Worm (Caenorhabditis elegans) whole organism, L4 larva: ENCODE measurements around the gene vha-12.

Source experiments
- F26F4.8 ChIP-seq: fragments of 200-800 bp; sonication (Bioruptor generic); conservative IDR thresholded peaks from 2 replicates; pipeline ENCODE4 v1.3.6; 2022; ENCODE audit warnings: missing genetic modification characterization, missing compliant biosample characterization
- F49E8.2 ChIP-seq: sonication (generic microtip); optimal IDR thresholded peaks from 2 replicates; lab custom pipeline; 2016; ENCODE audit warnings: missing compliant biosample characterization, mild to moderate bottlenecking, missing genetic modification characterization, borderline replicate concordance
- R02D3.7 ChIP-seq: fragments of 150-350 bp; sonication (generic microtip); optimal IDR thresholded peaks from 3 replicates; lab custom pipeline; 2014; ENCODE audit warnings: missing biosample characterization, missing genetic modification characterization
- T26A8.4 ChIP-seq: fragments of 200-800 bp; sonication (Bioruptor generic); IDR thresholded peaks from 2 replicates; pipeline ENCODE4 v1.3.6; 2022; ENCODE audit warnings: missing genetic modification characterization, missing compliant biosample characterization
- Y48G9A.11 ChIP-seq: fragments of 200-800 bp; sonication (Bioruptor generic); IDR thresholded peaks from 2 replicates; pipeline ENCODE4 v1.3.6; 2022; ENCODE audit warnings: missing genetic modification reagents, missing genetic modification characterization, missing compliant biosample characterization
- ZK337.2 ChIP-seq: fragments of 200-800 bp; sonication (Bioruptor generic); IDR thresholded peaks from 2 replicates; pipeline ENCODE4 v1.3.6; 2022; ENCODE audit warnings: missing genetic modification reagents, missing genetic modification characterization, missing compliant biosample characterization
- aha-1 ChIP-seq: fragments of 150-350 bp; peaks from one replicate; lab custom pipeline; 2014; ENCODE audit warnings: missing biosample characterization, missing genetic modification characterization
- attf-4 ChIP-seq: sonication (generic microtip); optimal IDR thresholded peaks from 3 replicates; lab custom pipeline; 2017; ENCODE audit warnings: missing biosample characterization, missing genetic modification characterization
- ceh-28 ChIP-seq: fragments of 150-350 bp; optimal IDR thresholded peaks from 2 replicates; lab custom pipeline; 2014; ENCODE audit warnings: missing biosample characterization, missing genetic modification reagents, missing genetic modification characterization
- ceh-32 ChIP-seq: sonication (generic microtip); optimal IDR thresholded peaks from 2 replicates; lab custom pipeline; 2016; ENCODE audit warnings: mild to moderate bottlenecking, missing genetic modification characterization, missing compliant biosample characterization; ENCODE audit not compliant: poor library complexity
- ceh-44 ChIP-seq: fragments of 200-800 bp; sonication (Bioruptor generic); IDR thresholded peaks from 2 replicates; pipeline ENCODE4 v1.3.6; 2022; ENCODE audit warnings: missing genetic modification reagents, missing genetic modification characterization, missing compliant biosample characterization
- ceh-62 ChIP-seq: sonication (generic microtip); optimal IDR thresholded peaks from 2 replicates; lab custom pipeline; 2017; ENCODE audit warnings: missing biosample characterization, missing genetic modification characterization
- cey-2 ChIP-seq: sonication (generic microtip); optimal IDR thresholded peaks from 3 replicates; lab custom pipeline; 2017; ENCODE audit warnings: missing genetic modification characterization, mild to moderate bottlenecking, missing compliant biosample characterization, antibody characterized with exemption, borderline replicate concordance; ENCODE audit not compliant: insufficient read depth
- daf-16 ChIP-seq, 3 experiments: sonication (generic microtip); optimal IDR thresholded peaks; 2 replicates each; lab custom pipeline; 2016 to 2017; ENCODE audit warnings: missing genetic modification characterization in 3 of 3, missing genetic modification reagents in 3 of 3, mild to moderate bottlenecking in 2 of 3, missing compliant biosample characterization in 2 of 3, missing biosample characterization in 1 of 3, moderate library complexity in 1 of 3
- daf-19 ChIP-seq: fragments of 200-800 bp; sonication (Bioruptor generic); conservative IDR thresholded peaks from 2 replicates; pipeline ENCODE4 v1.3.6; 2022; ENCODE audit warnings: missing genetic modification characterization, missing compliant biosample characterization
- dpl-1 ChIP-seq: fragments of 150-350 bp; optimal IDR thresholded peaks from 2 replicates; lab custom pipeline; 2014; ENCODE audit warnings: missing biosample characterization, missing genetic modification reagents, missing genetic modification characterization
- egl-43 ChIP-seq: fragments of 200-800 bp; sonication (Bioruptor generic); IDR thresholded peaks from 2 replicates; pipeline ENCODE4 v1.3.6; 2022; ENCODE audit warnings: missing genetic modification reagents, missing genetic modification characterization, missing compliant biosample characterization
- gei-8 ChIP-seq: fragments of 200-800 bp; sonication (Bioruptor generic); optimal IDR thresholded peaks from 2 replicates; lab custom pipeline; 2018; ENCODE audit warnings: mild to moderate bottlenecking, missing genetic modification characterization, missing compliant biosample characterization
- hlh-30 ChIP-seq: sonication (generic microtip); optimal IDR thresholded peaks from 2 replicates; lab custom pipeline; 2017; ENCODE audit warnings: antibody characterized with exemption, mild to moderate bottlenecking, missing genetic modification characterization, missing compliant biosample characterization; ENCODE audit not compliant: insufficient read depth
- hmg-1.1 ChIP-seq: fragments of 200-800 bp; sonication (Bioruptor generic); IDR thresholded peaks from 2 replicates; pipeline ENCODE4 v1.3.6; 2022; ENCODE audit warnings: missing genetic modification reagents, missing genetic modification characterization, missing compliant biosample characterization
- lim-7 ChIP-seq: fragments of 200-800 bp; sonication (Bioruptor generic); IDR thresholded peaks from 2 replicates; pipeline ENCODE4 v1.3.6; 2022; ENCODE audit warnings: missing genetic modification characterization, missing compliant biosample characterization
- lin-1 ChIP-seq: fragments of 200-800 bp; sonication (Bioruptor generic); IDR thresholded peaks from 2 replicates; pipeline ENCODE4 v1.3.6; 2022; ENCODE audit warnings: missing genetic modification reagents, missing genetic modification characterization, missing compliant biosample characterization
- lin-13 ChIP-seq: fragments of 150-350 bp; optimal IDR thresholded peaks from 2 replicates; lab custom pipeline; 2014; ENCODE audit warnings: missing biosample characterization, missing genetic modification reagents, missing genetic modification characterization
- lin-15B ChIP-seq: fragments of 150-350 bp; sonication (generic microtip); optimal IDR thresholded peaks from 3 replicates; lab custom pipeline; 2014; ENCODE audit warnings: missing biosample characterization, missing genetic modification characterization
- lin-39 ChIP-seq: fragments of 150-350 bp; optimal IDR thresholded peaks from 2 replicates; lab custom pipeline; 2014; ENCODE audit warnings: missing biosample characterization, missing genetic modification reagents, missing genetic modification characterization
- lir-3 ChIP-seq: sonication (generic microtip); optimal IDR thresholded peaks from 2 replicates; lab custom pipeline; 2016; ENCODE audit warnings: mild to moderate bottlenecking, missing genetic modification characterization, missing compliant biosample characterization
- lsy-2 ChIP-seq, 2 experiments: fragments of 150-350 bp in 1 of 2; sonication (generic microtip) in 1 of 2; optimal IDR thresholded peaks; 2 replicates each; lab custom pipeline; 2014 to 2017; ENCODE audit warnings: missing biosample characterization in 2 of 2, missing genetic modification characterization in 2 of 2
- madf-9 ChIP-seq: fragments of 200-800 bp; sonication (Bioruptor generic); conservative IDR thresholded peaks from 2 replicates; pipeline ENCODE4 v1.3.6; 2022; ENCODE audit warnings: missing genetic modification reagents, missing genetic modification characterization, missing compliant biosample characterization
- mdl-1 ChIP-seq, 2 experiments: fragments of 150-350 bp in 1 of 2; sonication (generic microtip) in 1 of 2; optimal IDR thresholded peaks; 2 replicates each; lab custom pipeline; 2014 to 2017; ENCODE audit warnings: missing biosample characterization in 2 of 2, missing genetic modification characterization in 2 of 2
- mep-1 ChIP-seq: fragments of 150-350 bp; sonication (generic microtip); optimal IDR thresholded peaks from 3 replicates; lab custom pipeline; 2014; ENCODE audit warnings: missing biosample characterization, missing genetic modification characterization
- nhr-10 ChIP-seq: fragments of 150-350 bp; optimal IDR thresholded peaks from 2 replicates; lab custom pipeline; 2014; ENCODE audit warnings: missing biosample characterization, missing genetic modification characterization
- nhr-102 ChIP-seq: sonication (generic microtip); optimal IDR thresholded peaks from 2 replicates; lab custom pipeline; 2016; ENCODE audit warnings: mild to moderate bottlenecking, missing genetic modification characterization, moderate library complexity, missing compliant biosample characterization
- nhr-11 ChIP-seq: fragments of 150-350 bp; optimal IDR thresholded peaks from 2 replicates; lab custom pipeline; 2014; ENCODE audit warnings: missing biosample characterization, missing genetic modification characterization
- nhr-237 ChIP-seq: sonication (generic microtip); optimal IDR thresholded peaks from 2 replicates; lab custom pipeline; 2017; ENCODE audit warnings: missing biosample characterization, missing genetic modification characterization
- nhr-25 ChIP-seq: sonication (generic microtip); optimal IDR thresholded peaks from 2 replicates; lab custom pipeline; 2017; ENCODE audit warnings: missing genetic modification characterization, mild to moderate bottlenecking, missing compliant biosample characterization, antibody characterized with exemption, moderate library complexity, borderline replicate concordance; ENCODE audit not compliant: insufficient read depth
- nhr-41 ChIP-seq: fragments of 200-800 bp; sonication (Bioruptor generic); IDR thresholded peaks from 2 replicates; pipeline ENCODE4 v1.3.6; 2022; ENCODE audit warnings: missing genetic modification reagents, missing genetic modification characterization, missing compliant biosample characterization
- nhr-48 ChIP-seq: sonication (generic microtip); optimal IDR thresholded peaks from 2 replicates; lab custom pipeline; 2016; ENCODE audit warnings: mild to moderate bottlenecking, missing genetic modification characterization, missing compliant biosample characterization
- nhr-76 ChIP-seq: fragments of 150-350 bp; optimal IDR thresholded peaks from 2 replicates; lab custom pipeline; 2014; ENCODE audit warnings: missing biosample characterization, missing genetic modification characterization
- rbr-2 ChIP-seq: sonication (generic microtip); optimal IDR thresholded peaks from 2 replicates; lab custom pipeline; 2016; ENCODE audit warnings: missing genotype, missing genetic modification characterization, missing compliant biosample characterization
- saeg-2 ChIP-seq: fragments of 200-800 bp; sonication (Bioruptor generic); IDR thresholded peaks from 2 replicates; pipeline ENCODE4 v1.3.6; 2022; ENCODE audit warnings: missing genetic modification reagents, missing genetic modification characterization, missing compliant biosample characterization
- sdz-12 ChIP-seq: fragments of 200-800 bp; sonication (Bioruptor generic); optimal IDR thresholded peaks from 2 replicates; lab custom pipeline; 2018; ENCODE audit warnings: mild to moderate bottlenecking, missing genetic modification characterization, missing compliant biosample characterization
- skn-1 ChIP-seq: fragments of 150-350 bp; optimal IDR thresholded peaks from 2 replicates; lab custom pipeline; 2014; ENCODE audit warnings: missing biosample characterization, missing genetic modification characterization
- snpc-4 ChIP-seq: fragments of 150-350 bp; optimal IDR thresholded peaks from 2 replicates; lab custom pipeline; 2014; ENCODE audit warnings: missing biosample characterization, missing genetic modification characterization
- spr-3 ChIP-seq: fragments of 200-800 bp; sonication (Bioruptor generic); optimal IDR thresholded peaks from 2 replicates; lab custom pipeline; 2018; ENCODE audit warnings: mild to moderate bottlenecking, missing genetic modification characterization, missing compliant biosample characterization
- tra-1 ChIP-seq: fragments of 200-800 bp; sonication (Bioruptor generic); IDR thresholded peaks from 2 replicates; pipeline ENCODE4 v1.3.6; 2022; ENCODE audit warnings: missing genetic modification reagents, missing genetic modification characterization, missing compliant biosample characterization
- unc-130 ChIP-seq: sonication (generic microtip); optimal IDR thresholded peaks from 2 replicates; lab custom pipeline; 2016; ENCODE audit warnings: missing genetic modification reagents, missing genetic modification characterization, missing compliant biosample characterization
- unc-39 ChIP-seq: sonication (generic microtip); optimal IDR thresholded peaks from 2 replicates; lab custom pipeline; 2017; ENCODE audit warnings: missing biosample characterization, missing genetic modification characterization
- zag-1 ChIP-seq: fragments of 150-350 bp; optimal IDR thresholded peaks from 2 replicates; lab custom pipeline; 2014; ENCODE audit warnings: missing biosample characterization, missing genetic modification characterization
- zfp-2 ChIP-seq: sonication (generic microtip); optimal IDR thresholded peaks from 2 replicates; lab custom pipeline; 2016; ENCODE audit warnings: mild to moderate bottlenecking, missing genetic modification characterization, missing compliant biosample characterization
- zip-11 ChIP-seq: fragments of 200-800 bp; sonication (Bioruptor generic); IDR thresholded peaks from 2 replicates; pipeline ENCODE4 v1.3.6; 2022; ENCODE audit warnings: missing genetic modification characterization, missing compliant biosample characterization
- zip-2 ChIP-seq: fragments of 150-350 bp; optimal IDR thresholded peaks from 2 replicates; lab custom pipeline; 2014; ENCODE audit warnings: missing biosample characterization, missing genetic modification characterization
- ztf-11 ChIP-seq: fragments of 150-350 bp; optimal IDR thresholded peaks from 2 replicates; lab custom pipeline; 2014; ENCODE audit warnings: missing biosample characterization, missing genetic modification characterization

Gene vha-12

DNA sequence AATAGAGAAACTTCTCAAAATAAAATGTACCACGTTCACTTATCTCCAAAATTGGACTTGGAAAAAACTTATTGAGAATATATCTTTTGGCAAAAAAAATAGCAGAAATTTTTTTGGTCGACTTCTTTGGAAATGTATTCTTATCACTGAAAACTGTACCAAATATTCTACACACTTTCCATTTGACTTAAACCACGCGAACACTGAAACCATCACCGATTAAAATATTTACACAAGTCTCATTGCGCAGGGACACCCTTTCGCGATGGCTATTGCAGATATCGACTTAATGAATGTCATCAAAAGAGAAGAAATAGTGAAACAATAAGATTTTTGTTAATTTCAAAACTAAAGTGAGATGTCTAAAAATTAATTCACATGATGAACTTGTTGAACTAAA, 17.6 kb downstream of the vha-12 start (continued):
- TF ChIP-seq zip-11 (GFP tag; lab: Robert Waterston, UW), result no peak
- no peak for TF ChIP-seq nhr-76 (tag; lab: Kevin White, UChicago)
- TF ChIP-seq gei-8 (GFP tag; lab: Kevin White, UChicago), result no peak
- TF ChIP-seq hmg-1.1 (GFP tag; lab: Robert Waterston, UW), result peak; percentile 76
- no peak for TF ChIP-seq lin-13 (GFP tag; lab: Kevin White, UChicago)
- no peak for TF ChIP-seq spr-3 (GFP tag; lab: Kevin White, UChicago)
- TF ChIP-seq mdl-1 (tag; optimal IDR thresholded peaks at IDR 0.05; lab: Kevin White, UChicago), result peak in 1 of 2 experiments; percentile 29
- TF ChIP-seq F26F4.8 (GFP tag; lab: Robert Waterston, UW), result no peak
- TF ChIP-seq mep-1 (tag; lab: Kevin White, UChicago), result no peak
- TF ChIP-seq ztf-11 (tag; lab: Kevin White, UChicago), result no peak
- no peak for TF ChIP-seq Y48G9A.11
- peak in 1 of 2 experiments; percentile 68 for TF ChIP-seq lsy-2 (tag; optimal IDR thresholded peaks at IDR 0.05; lab: Kevin White, UChicago)
- TF ChIP-seq snpc-4 (tag; lab: Kevin White, UChicago), result no peak
- TF ChIP-seq rbr-2 (tag; lab: Kevin White, UChicago), result no peak
- TF ChIP-seq sdz-12 (GFP tag; lab: Kevin White, UChicago), result no peak
- no peak for TF ChIP-seq ceh-28 (tag; lab: Kevin White, UChicago)
- TF ChIP-seq tra-1 (GFP tag; lab: Robert Waterston, UW), result 0 out of 2 replicates have a peak, but pooled peaks have one; percentile 18
- no peak for TF ChIP-seq lir-3
- TF ChIP-seq unc-130 (GFP tag; lab: Kevin White, UChicago), result no peak
- no peak for TF ChIP-seq zfp-2 (tag; lab: Kevin White, UChicago)
- no peak for TF ChIP-seq nhr-10
- TF ChIP-seq ceh-44, result no peak
- TF ChIP-seq nhr-102, result peak; percentile 56
- no peak for TF ChIP-seq ceh-62 (tag; lab: Kevin White, UChicago)
- TF ChIP-seq F49E8.2 (tag; lab: Kevin White, UChicago), result no peak
- no peak for TF ChIP-seq lin-15B (tag; lab: Kevin White, UChicago)
- no peak for TF ChIP-seq dpl-1 (GFP tag; lab: Kevin White, UChicago)
- TF ChIP-seq saeg-2 (GFP tag; lab: Robert Waterston, UW), result peak; percentile 83
- TF ChIP-seq ceh-32, result no peak
- TF ChIP-seq nhr-25, result no peak
- no peak for TF ChIP-seq daf-19 (GFP tag; lab: Robert Waterston, UW)
- TF ChIP-seq skn-1 (tag; lab: Kevin White, UChicago), result no peak
- TF ChIP-seq daf-16 (GFP tag; optimal IDR thresholded peaks at IDR 0.05; lab: Kevin White, UChicago), result no peak
- TF ChIP-seq daf-16 (tag; optimal IDR thresholded peaks at IDR 0.05; lab: Kevin White, UChicago), result peak; percentile 61
- peak; percentile 50; the same call in 1 of the 2 replicates for TF ChIP-seq madf-9 (GFP tag; lab: Robert Waterston, UW)
- no peak for TF ChIP-seq lim-7 (GFP tag; lab: Robert Waterston, UW)
- TF ChIP-seq hlh-30, result peak; percentile 43
- TF ChIP-seq egl-43 (GFP tag; lab: Robert Waterston, UW), result peak; percentile 41; the same call in 1 of the 2 replicates
- peak; percentile 40 for TF ChIP-seq aha-1 (tag; lab: Kevin White, UChicago)
- TF ChIP-seq nhr-11 (tag; lab: Kevin White, UChicago), result peak; percentile 77
- no peak for TF ChIP-seq unc-39
- TF ChIP-seq zip-2 (tag; lab: Kevin White, UChicago), result peak; percentile 29
- no peak for TF ChIP-seq nhr-41
- peak; percentile 68 for TF ChIP-seq T26A8.4 (GFP tag; lab: Robert Waterston, UW)
- TF ChIP-seq nhr-48 (tag; lab: Kevin White, UChicago), result no peak
- TF ChIP-seq attf-4 (tag; lab: Kevin White, UChicago), result no peak
- TF ChIP-seq lin-1 (GFP tag; lab: Robert Waterston, UW), result no peak
- TF ChIP-seq lin-39 (tag; lab: Kevin White, UChicago), result no peak
- TF ChIP-seq R02D3.7, result no peak
- peak; percentile 36 for TF ChIP-seq nhr-237 (tag; lab: Kevin White, UChicago)
- TF ChIP-seq cey-2, result no peak
- TF ChIP-seq ZK337.2 (GFP tag; lab: Robert Waterston, UW), result no peak
- no peak for TF ChIP-seq zag-1 (tag; lab: Kevin White, UChicago)
